Fruit fly (Drosophila melanogaster) whole organism, embryonic: ENCODE results near the gene CG43321.

Experiments
- Aef1 ChIP-seq: fragments of 200-800 bp; sonication (Bioruptor generic); IDR thresholded peaks from 3 replicates; pipeline ENCODE4 v1.3.6; 2022; ENCODE audit warnings: missing biosample characterization, missing genetic modification characterization
- Awh ChIP-seq: fragments of 200-800 bp; sonication (Bioruptor generic); IDR thresholded peaks from 2 replicates; pipeline ENCODE4, ENCODE4 v1.3.6; 2022; ENCODE audit warnings: missing biosample characterization, missing genetic modification characterization
- BEAF-32 ChIP-seq: fragments of 200-800 bp; sonication (Bioruptor generic); optimal IDR thresholded peaks from 3 replicates; lab custom pipeline; 2017; ENCODE audit warnings: missing biosample characterization, missing genetic modification characterization, mild to moderate bottlenecking, moderate library complexity, missing genetic modification reagents
- CG10267 ChIP-seq: fragments of 200-800 bp; sonication (Bioruptor generic); optimal IDR thresholded peaks from 2 replicates; lab custom pipeline; 2018; ENCODE audit warnings: missing biosample characterization, mild to moderate bottlenecking, missing genetic modification characterization, moderate library complexity
- CG11504 ChIP-seq: fragments of 200-800 bp; sonication (Bioruptor generic); optimal IDR thresholded peaks from 3 replicates; lab custom pipeline; 2019; ENCODE audit warnings: missing biosample characterization, mild to moderate bottlenecking, missing genetic modification characterization, moderate library complexity
- CG13123 ChIP-seq: fragments of 200-800 bp; sonication (Bioruptor generic); optimal IDR thresholded peaks from 2 replicates; lab custom pipeline; 2016; ENCODE audit warnings: missing biosample characterization, missing genetic modification characterization
- CG13287 ChIP-seq: fragments of 200-800 bp; sonication (Bioruptor generic); IDR thresholded peaks from 2 replicates; pipeline ENCODE4 v1.3.6; 2022; ENCODE audit warnings: missing biosample characterization, missing genetic modification characterization; ENCODE audit not compliant: partially characterized antibody
- CG13424 ChIP-seq: fragments of 200-800 bp; sonication (Bioruptor generic); optimal IDR thresholded peaks from 2 replicates; lab custom pipeline; 2019; ENCODE audit warnings: missing biosample characterization, mild to moderate bottlenecking, missing genetic modification characterization, moderate library complexity
- CG15514 ChIP-seq: fragments of 200-800 bp; sonication (Bioruptor generic); optimal IDR thresholded peaks from 3 replicates; lab custom pipeline; 2017; ENCODE audit warnings: missing biosample characterization, missing genetic modification characterization, mild to moderate bottlenecking, moderate library complexity, missing genetic modification reagents
- CG1647 ChIP-seq: fragments of 200-800 bp; sonication (Bioruptor generic); optimal IDR thresholded peaks from 3 replicates; lab custom pipeline; 2016; ENCODE audit warnings: missing biosample characterization, missing genetic modification characterization
- CG16815 ChIP-seq: fragments of 200-800 bp; sonication (Bioruptor generic); optimal IDR thresholded peaks from 3 replicates; lab custom pipeline; 2017; ENCODE audit warnings: missing biosample characterization, mild to moderate bottlenecking, missing genetic modification characterization
- CG17829 ChIP-seq: fragments of 200-800 bp; optimal IDR thresholded peaks from 2 replicates; lab custom pipeline; 2019; ENCODE audit warnings: missing biosample characterization, mild to moderate bottlenecking, missing genetic modification characterization, moderate library complexity
- CG2116 ChIP-seq: fragments of 200-800 bp; sonication (Bioruptor generic); optimal IDR thresholded peaks from 3 replicates; lab custom pipeline; 2018; ENCODE audit warnings: missing biosample characterization, mild to moderate bottlenecking, missing genetic modification characterization
- CG2129 ChIP-seq: fragments of 200-800 bp; sonication (Bioruptor generic); IDR thresholded peaks from 2 replicates; pipeline ENCODE4 v1.3.6; 2022; ENCODE audit warnings: missing biosample characterization, missing genetic modification characterization; ENCODE audit not compliant: partially characterized antibody
- CG2678 ChIP-seq: fragments of 200-800 bp; sonication (Bioruptor generic); optimal IDR thresholded peaks from 3 replicates; lab custom pipeline; 2019; ENCODE audit warnings: missing biosample characterization, mild to moderate bottlenecking, missing genetic modification characterization, moderate library complexity
- CG3726 ChIP-seq: fragments of 200-800 bp; sonication (Bioruptor generic); IDR thresholded peaks from 3 replicates; pipeline ENCODE4, ENCODE4 v1.3.6; 2022; ENCODE audit warnings: missing biosample characterization, missing genetic modification characterization
- CG4617 ChIP-seq: fragments of 200-800 bp; sonication (Bioruptor generic); optimal IDR thresholded peaks from 3 replicates; lab custom pipeline; 2016; ENCODE audit warnings: missing biosample characterization, missing genetic modification characterization, borderline replicate concordance
- CG5180 ChIP-seq: fragments of 200-800 bp; sonication (Bioruptor generic); optimal IDR thresholded peaks from 3 replicates; lab custom pipeline; 2017; ENCODE audit warnings: missing biosample characterization, missing genetic modification characterization, mild to moderate bottlenecking, moderate library complexity, missing genetic modification reagents
- CG6654 ChIP-seq: fragments of 200-800 bp; sonication (Bioruptor generic); optimal IDR thresholded peaks from 2 replicates; lab custom pipeline; 2017; ENCODE audit warnings: missing biosample characterization, mild to moderate bottlenecking, missing genetic modification characterization
- CG6683 ChIP-seq: fragments of 200-800 bp; sonication (Bioruptor generic); optimal IDR thresholded peaks from 2 replicates; lab custom pipeline; 2017; ENCODE audit warnings: missing biosample characterization, mild to moderate bottlenecking, missing genetic modification characterization, missing genetic modification reagents
- CG6854 ChIP-seq: fragments of 200-800 bp; sonication (Bioruptor generic); optimal IDR thresholded peaks from 3 replicates; lab custom pipeline; 2017; ENCODE audit warnings: missing biosample characterization, mild to moderate bottlenecking, missing genetic modification characterization
- CG7372 ChIP-seq: fragments of 200-800 bp; sonication (Bioruptor generic); IDR thresholded peaks from 2 replicates; pipeline ENCODE4 v1.3.6; 2022; ENCODE audit warnings: missing biosample characterization, missing genetic modification characterization
- CG7786 ChIP-seq: fragments of 200-800 bp; sonication (Bioruptor generic); optimal IDR thresholded peaks from 2 replicates; lab custom pipeline; 2016; ENCODE audit warnings: missing biosample characterization, missing genetic modification characterization
- CG8359 ChIP-seq: fragments of 200-800 bp; sonication (Bioruptor generic); optimal IDR thresholded peaks from 2 replicates; lab custom pipeline; 2017; ENCODE audit warnings: missing biosample characterization, mild to moderate bottlenecking, missing genetic modification characterization, borderline replicate concordance
- Dip2 ChIP-seq: fragments of 200-800 bp; sonication (Bioruptor generic); IDR thresholded peaks from 2 replicates; pipeline ENCODE4 v1.3.6; 2022; ENCODE audit warnings: missing biosample characterization, missing genetic modification characterization
- Doc2 ChIP-seq: fragments of 200-800 bp; sonication (Bioruptor generic); IDR thresholded peaks from 2 replicates; pipeline ENCODE4 v1.3.6; 2022; ENCODE audit warnings: missing biosample characterization, missing genetic modification characterization
- HLH4C ChIP-seq: fragments of 200-800 bp; sonication (Bioruptor generic); IDR thresholded peaks from 3 replicates; pipeline ENCODE4 v1.3.6; 2022; ENCODE audit warnings: missing biosample characterization, missing genetic modification characterization; ENCODE audit not compliant: partially characterized antibody
- HLHmδ ChIP-seq: fragments of 200-800 bp; sonication (Bioruptor generic); optimal IDR thresholded peaks from 2 replicates; lab custom pipeline; 2018; ENCODE audit warnings: missing biosample characterization, mild to moderate bottlenecking, missing genetic modification characterization, moderate library complexity
- Hmr ChIP-seq: fragments of 200-800 bp; sonication (Bioruptor generic); optimal IDR thresholded peaks from 3 replicates; lab custom pipeline; 2017; ENCODE audit warnings: mild to moderate bottlenecking, missing biosample characterization, missing genetic modification reagents, missing genetic modification characterization
- Hsf ChIP-seq: fragments of 200-800 bp; sonication (Bioruptor generic); optimal IDR thresholded peaks from 3 replicates; lab custom pipeline; 2016; ENCODE audit warnings: missing biosample characterization, missing genetic modification characterization
- MBD-R2 ChIP-seq: fragments of 200-800 bp; sonication (Bioruptor generic); IDR thresholded peaks from 2 replicates; pipeline ENCODE4 v1.3.6; 2022; ENCODE audit warnings: missing biosample characterization, missing genetic modification characterization
- MTF-1 ChIP-seq: fragments of 200-800 bp; sonication (Bioruptor generic); optimal IDR thresholded peaks from 2 replicates; lab custom pipeline; 2018; ENCODE audit warnings: missing biosample characterization, mild to moderate bottlenecking, missing genetic modification characterization, borderline replicate concordance
- Myb ChIP-seq: fragments of 200-800 bp; sonication (Bioruptor generic); optimal IDR thresholded peaks from 2 replicates; lab custom pipeline; 2016; ENCODE audit warnings: missing biosample characterization, missing genetic modification characterization
- NFAT ChIP-seq: fragments of 200-800 bp; sonication (Bioruptor generic); IDR thresholded peaks from 2 replicates; pipeline ENCODE4 v1.3.6; 2022; ENCODE audit warnings: missing biosample characterization, missing genetic modification characterization
- Six4 ChIP-seq: fragments of 200-800 bp; sonication (Bioruptor generic); optimal IDR thresholded peaks from 2 replicates; lab custom pipeline; 2016; ENCODE audit warnings: missing biosample characterization, missing genetic modification characterization
- Trl ChIP-seq, 3 experiments: fragments of >200 bp in 2 of 3; fragments of 200-800 bp in 1 of 3; sonication (Bioruptor generic) in 1 of 3; optimal IDR thresholded peaks; 2 replicates in 1 of 3; 3 replicates in 2 of 3; lab custom pipeline; 2016 to 2017; ENCODE audit warnings: missing biosample characterization in 1 of 3, missing genetic modification characterization in 1 of 3
- ci ChIP-seq: fragments of 200-800 bp; sonication (Bioruptor generic); IDR thresholded peaks from 3 replicates; pipeline ENCODE4 v1.3.6; 2022; ENCODE audit warnings: missing biosample characterization, missing genetic modification characterization
- croc ChIP-seq: fragments of 200-800 bp; sonication (Bioruptor generic); conservative IDR thresholded peaks from 3 replicates; pipeline ENCODE4 v1.3.6; 2022; ENCODE audit warnings: missing biosample characterization, missing genetic modification characterization
- crol ChIP-seq: fragments of 200-800 bp; sonication (Bioruptor generic); IDR thresholded peaks from 2 replicates; pipeline ENCODE4 v1.3.6; 2022; ENCODE audit warnings: missing biosample characterization, missing genetic modification characterization
- crp ChIP-seq, 2 experiments: fragments of 200-800 bp; sonication (Bioruptor generic); optimal IDR thresholded peaks; 2 replicates in 1 of 2; 3 replicates in 1 of 2; lab custom pipeline; 2017; ENCODE audit warnings: missing biosample characterization in 2 of 2, missing genetic modification characterization in 2 of 2, mild to moderate bottlenecking in 1 of 2, moderate library complexity in 1 of 2
- fd96Cb ChIP-seq: fragments of 200-800 bp; sonication (Bioruptor generic); optimal IDR thresholded peaks from 2 replicates; lab custom pipeline; 2018; ENCODE audit warnings: missing biosample characterization, mild to moderate bottlenecking, missing genetic modification characterization, moderate library complexity
- ham ChIP-seq: fragments of 200-800 bp; sonication (Bioruptor generic); IDR thresholded peaks from 2 replicates; pipeline ENCODE4 v1.3.6; 2022; ENCODE audit warnings: missing biosample characterization, missing genetic modification characterization
- hth ChIP-seq: fragments of >200 bp; optimal IDR thresholded peaks from 2 replicates; lab custom pipeline; 2017; ENCODE audit warnings: inconsistent platforms
- jing ChIP-seq: fragments of 200-800 bp; sonication (Bioruptor generic); optimal IDR thresholded peaks from 2 replicates; lab custom pipeline; 2018; ENCODE audit warnings: missing biosample characterization, mild to moderate bottlenecking, missing genetic modification characterization
- kah ChIP-seq: fragments of 200-800 bp; sonication (Bioruptor generic); optimal IDR thresholded peaks from 2 replicates; lab custom pipeline; 2018; ENCODE audit warnings: missing biosample characterization, mild to moderate bottlenecking, missing genetic modification characterization
- nau ChIP-seq: fragments of 200-800 bp; sonication (Bioruptor generic); optimal IDR thresholded peaks from 3 replicates; lab custom pipeline; 2017; ENCODE audit warnings: missing biosample characterization, mild to moderate bottlenecking, missing genetic modification characterization, missing genetic modification reagents
- nmo ChIP-seq: fragments of 200-800 bp; sonication (Bioruptor generic); optimal IDR thresholded peaks from 2 replicates; lab custom pipeline; 2018; ENCODE audit warnings: missing biosample characterization, mild to moderate bottlenecking, missing genetic modification characterization, moderate library complexity
- prd ChIP-seq, 3 experiments: fragments of >200 bp in 2 of 3; fragments of 200-800 bp in 1 of 3; sonication (Bioruptor generic) in 1 of 3; optimal IDR thresholded peaks in 2 of 3; IDR thresholded peaks in 1 of 3; 2 replicates in 2 of 3; 3 replicates in 1 of 3; pipeline versions ENCODE4 v1.3.6 to Lab custom; 2017 to 2022; ENCODE audit warnings: missing biosample characterization in 1 of 3, missing genetic modification characterization in 1 of 3
- stwl ChIP-seq: fragments of 200-800 bp; sonication (Bioruptor generic); optimal IDR thresholded peaks from 3 replicates; lab custom pipeline; 2018; ENCODE audit warnings: missing biosample characterization, mild to moderate bottlenecking, missing genetic modification characterization, moderate library complexity
- tgo ChIP-seq: fragments of 200-800 bp; sonication (Bioruptor generic); IDR thresholded peaks from 3 replicates; pipeline ENCODE4 v1.3.6; 2022; ENCODE audit warnings: missing biosample characterization, missing genetic modification characterization
- vfl ChIP-seq: fragments of 200-800 bp; sonication (Bioruptor generic); optimal IDR thresholded peaks from 2 replicates; lab custom pipeline; 2016; ENCODE audit warnings: missing biosample characterization, missing genetic modification characterization

Gene CG43321

dm6 chr2L:7013157-7013556, 1.1 kb downstream of the CG43321 start, which contains the start of gene CG43322 (continued):
- no peak for TF ChIP-seq Doc2 (GFP tag; lab: Robert Waterston, UW)
- TF ChIP-seq HLH4C (GFP tag; lab: Robert Waterston, UW) = no peak
- no peak for TF ChIP-seq CG7372
- no peak for TF ChIP-seq CG7786 (GFP tag; lab: Kevin White, UChicago)
- no peak for TF ChIP-seq Hsf (GFP tag; lab: Kevin White, UChicago)
- no peak for TF ChIP-seq CG6683 (GFP tag; lab: Kevin White, UChicago)
- no peak for TF ChIP-seq Dip2 (GFP tag; lab: Robert Waterston, UW)
- TF ChIP-seq HLHmδ (GFP tag; lab: Kevin White, UChicago) = no peak
- TF ChIP-seq CG10267 (tag; lab: Kevin White, UChicago) = no peak
- TF ChIP-seq Aef1 (GFP tag; lab: Robert Waterston, UW) = no peak
- no peak for TF ChIP-seq Awh (GFP tag; lab: Robert Waterston, UW)
- no peak for TF ChIP-seq CG4617 (GFP tag; lab: Kevin White, UChicago)
- TF ChIP-seq nau (GFP tag; lab: Kevin White, UChicago) = no peak
- TF ChIP-seq Myb = peak; percentile 92
- TF ChIP-seq CG16815 (GFP tag; lab: Kevin White, UChicago) = no peak
- TF ChIP-seq CG8359 (GFP tag; lab: Kevin White, UChicago) = no peak
- no peak for TF ChIP-seq CG15514
- no peak for TF ChIP-seq tgo (GFP tag; lab: Robert Waterston, UW)
- peak; percentile 2 for TF ChIP-seq CG2116 (GFP tag; lab: Kevin White, UChicago)
- TF ChIP-seq MTF-1 (GFP tag; lab: Kevin White, UChicago) = no peak
- TF ChIP-seq stwl = peak; percentile 45
- TF ChIP-seq hth = no peak
- TF ChIP-seq jing (GFP tag; lab: Kevin White, UChicago) = no peak
- TF ChIP-seq BEAF-32 = peak; percentile 1
- TF ChIP-seq nmo (GFP tag; lab: Kevin White, UChicago) = no peak
- TF ChIP-seq CG11504 (tag; lab: Kevin White, UChicago) = no peak
- no peak for TF ChIP-seq CG13123
- no peak for TF ChIP-seq CG2678 (tag; lab: Kevin White, UChicago)
- no peak for TF ChIP-seq fd96Cb
- no peak for TF ChIP-seq prd (optimal IDR thresholded peaks at IDR 0.05; lab: Kevin White, UChicago)
- TF ChIP-seq prd (GFP tag; IDR thresholded peaks at IDR 0.05; lab: Robert Waterston, UW) = no peak
- TF ChIP-seq crol = no peak
- TF ChIP-seq NFAT (GFP tag; lab: Robert Waterston, UW) = no peak
- peak; percentile 13; the same call in 1 of the 2 replicates for TF ChIP-seq CG13287
- no peak for TF ChIP-seq Six4 (GFP tag; lab: Kevin White, UChicago)
- no peak for TF ChIP-seq CG6854 (GFP tag; lab: Kevin White, UChicago)
- TF ChIP-seq Hmr (GFP tag; lab: Kevin White, UChicago) = no peak
- TF ChIP-seq MBD-R2 (GFP tag; lab: Robert Waterston, UW) = peak; percentile 56; the same call in 1 of the 2 replicates
- TF ChIP-seq crp (GFP tag; optimal IDR thresholded peaks at IDR 0.05; lab: Kevin White, UChicago) = peak; percentile 2 to 85

- TF ChIP-seq CG5180 (GFP tag; lab: Kevin White, UChicago) = no peak
- TF ChIP-seq CG17829 = no peak
- TF ChIP-seq ham = no peak
- TF ChIP-seq CG1647 (GFP tag; lab: Kevin White, UChicago) = no peak
- TF ChIP-seq croc (GFP tag; lab: Robert Waterston, UW) = no peak
- no peak for TF ChIP-seq vfl (GFP tag; lab: Kevin White, UChicago)
- no peak for TF ChIP-seq CG3726 (GFP tag; lab: Robert Waterston, UW)
- no peak for TF ChIP-seq kah (GFP tag; lab: Kevin White, UChicago)
- no peak for TF ChIP-seq CG6654 (GFP tag; lab: Kevin White, UChicago)
- no peak for TF ChIP-seq CG13424 (tag; lab: Kevin White, UChicago)
- TF ChIP-seq ci (GFP tag; lab: Robert Waterston, UW) = no peak
- TF ChIP-seq Trl (optimal IDR thresholded peaks at IDR 0.05; lab: Kevin White, UChicago) = no peak
- no peak for TF ChIP-seq Trl (GFP tag; optimal IDR thresholded peaks at IDR 0.05; lab: Kevin White, UChicago)
- no peak for TF ChIP-seq CG2129
Measured at dm6 chr2L:7021382-7021781, 9.3 kb downstream of the CG43321 start, which contains the start of gene Pcp. TSS of gene Pcp (plus strand) at chr2L:7021682.
